Fruit fly (Drosophila melanogaster): ENCODE results near the gene Fie.

dm6 chr3L:3855194-3855980 is 37.0 kb upstream of the Fie start:
- no peak for TF ChIP-seq h (optimal IDR thresholded peaks at IDR 0.05)
- no peak for TF ChIP-seq psq (optimal IDR thresholded peaks at IDR 0.05)

All from Kc167 (cell line).